Fruit fly (Drosophila melanogaster): Measurements from ENCODE around the gene Ir10a.

Ir10a gene

DNA sequence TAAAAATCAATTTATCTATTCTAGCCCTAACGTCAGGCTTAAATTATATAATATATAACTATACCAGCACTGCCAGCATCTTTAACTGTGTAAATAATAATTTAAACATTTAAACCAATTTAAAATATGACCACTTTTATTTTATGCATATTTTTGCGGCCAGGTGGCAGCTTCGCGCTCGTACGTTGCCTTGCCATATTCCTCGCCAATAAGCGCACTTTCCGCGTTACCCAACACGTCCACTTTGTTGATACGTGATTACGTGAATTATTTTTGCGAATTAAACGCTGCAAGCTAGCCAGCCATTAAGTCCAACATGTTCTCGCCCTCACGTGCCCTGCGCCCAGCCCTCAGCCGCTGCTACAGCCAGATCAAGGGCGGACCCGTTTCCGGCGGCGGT lies 38.8 kb upstream of the Ir10a start, which contains the start of gene NdufV3 (continued):
- no peak for TF ChIP-seq exex (tag; optimal IDR thresholded peaks at IDR 0.05)
- no peak for TF ChIP-seq CG17328 (GFP tag; IDR thresholded peaks at IDR 0.05)
- TF ChIP-seq D (optimal IDR thresholded peaks at IDR 0.05), result no peak
- TF ChIP-seq D (GFP tag; optimal IDR thresholded peaks at IDR 0.05), result no peak
- no peak for TF ChIP-seq Dip2 (GFP tag; IDR thresholded peaks at IDR 0.05)
- no peak for TF ChIP-seq pb (GFP tag; optimal IDR thresholded peaks at IDR 0.05)
- TF ChIP-seq PHDP (tag; optimal IDR thresholded peaks at IDR 0.05), result no peak
- no peak for TF ChIP-seq Hr78 (GFP tag; optimal IDR thresholded peaks at IDR 0.05)
- TF ChIP-seq crc (GFP tag; optimal IDR thresholded peaks at IDR 0.05), result no peak
- no peak for TF ChIP-seq Ptx1 (GFP tag; IDR thresholded peaks at IDR 0.05)
- TF ChIP-seq CG8765 (GFP tag; IDR thresholded peaks at IDR 0.05), result no peak
- TF ChIP-seq CG13287 (GFP tag; IDR thresholded peaks at IDR 0.05; ENCODE audit: partially characterized antibody), result no peak
- TF ChIP-seq CG13123 (GFP tag; optimal IDR thresholded peaks at IDR 0.05), result no peak
- no peak for TF ChIP-seq sens (GFP tag)
- TF ChIP-seq Nf-YA (GFP tag; IDR thresholded peaks at IDR 0.05), result no peak
- TF ChIP-seq zen (tag; optimal IDR thresholded peaks at IDR 0.05), result no peak
- TF ChIP-seq CG2199 (GFP tag; IDR thresholded peaks at IDR 0.05), result no peak
- TF ChIP-seq Atf3 (GFP tag; optimal IDR thresholded peaks at IDR 0.05), result no peak
- no peak for TF ChIP-seq salm (tag; optimal IDR thresholded peaks at IDR 0.05)
- no peak for TF ChIP-seq CG1602 (GFP tag; optimal IDR thresholded peaks at IDR 0.05)
- no peak for TF ChIP-seq sna (GFP tag; IDR thresholded peaks at IDR 0.05; ENCODE audit: partially characterized antibody)
- TF ChIP-seq CG2712 (tag; optimal IDR thresholded peaks at IDR 0.05), result no peak
- TF ChIP-seq CG14014 (GFP tag; IDR thresholded peaks at IDR 0.05), result no peak
- no peak for TF ChIP-seq CG17912 (GFP tag; optimal IDR thresholded peaks at IDR 0.05)
- TF ChIP-seq CG15073 (GFP tag; optimal IDR thresholded peaks at IDR 0.05), result no peak
- no peak for TF ChIP-seq fd64A (GFP tag; optimal IDR thresholded peaks at IDR 0.05)
- no peak for TF ChIP-seq CG6791 (GFP tag; IDR thresholded peaks at IDR 0.05; ENCODE audit: partially characterized antibody)
- TF ChIP-seq Hsf (GFP tag; optimal IDR thresholded peaks at IDR 0.05), result no peak
- TF ChIP-seq CG11085 (GFP tag; IDR thresholded peaks at IDR 0.05), result no peak
- no peak for TF ChIP-seq sens-2 (GFP tag; IDR thresholded peaks at IDR 0.05)
- TF ChIP-seq CG17186 (GFP tag; optimal IDR thresholded peaks at IDR 0.05), result peak; percentile 5
- no peak for TF ChIP-seq CG32532 (GFP tag; IDR thresholded peaks at IDR 0.05)
- TF ChIP-seq tgo (GFP tag; IDR thresholded peaks at IDR 0.05), result no peak
- no peak for TF ChIP-seq tap (tag; optimal IDR thresholded peaks at IDR 0.05)
- TF ChIP-seq zen2 (GFP tag; IDR thresholded peaks at IDR 0.05; ENCODE audit: partially characterized antibody), result no peak
- no peak for TF ChIP-seq NFAT (GFP tag; IDR thresholded peaks at IDR 0.05)
- TF ChIP-seq CG3065 (GFP tag; optimal IDR thresholded peaks at IDR 0.05), result no peak
- peak; percentile 74 for TF ChIP-seq Elba2 (GFP tag; optimal IDR thresholded peaks at IDR 0.05)
- no peak for TF ChIP-seq stc (GFP tag; IDR thresholded peaks at IDR 0.05)
- no peak; the same call in 2 of the 3 replicates for TF ChIP-seq ken (GFP tag; IDR thresholded peaks at IDR 0.05)
- TF ChIP-seq Adf1 (GFP tag; IDR thresholded peaks at IDR 0.05), result no peak
- no peak for TF ChIP-seq lov (optimal IDR thresholded peaks at IDR 0.05)
- TF ChIP-seq lov (GFP tag; IDR thresholded peaks at IDR 0.05), result no peak
- TF ChIP-seq Xrp1 (GFP tag; IDR thresholded peaks at IDR 0.05), result 0 out of 2 replicates have a peak, but pooled peaks have one; percentile 39
- TF ChIP-seq ranshi (GFP tag; IDR thresholded peaks at IDR 0.05), result peak; percentile 40; the same call in 1 of the 2 replicates
- TF ChIP-seq ato (GFP tag; IDR thresholded peaks at IDR 0.05; ENCODE audit: partially characterized antibody), result no peak
- TF ChIP-seq Kr (GFP tag; optimal IDR thresholded peaks at IDR 0.05), result no peak
- no peak for TF ChIP-seq eve (GFP tag; optimal IDR thresholded peaks at IDR 0.05)
- no peak for TF ChIP-seq nau (GFP tag; optimal IDR thresholded peaks at IDR 0.05)
- peak; percentile 30 for TF ChIP-seq Xbp1 (GFP tag; optimal IDR thresholded peaks at IDR 0.05)
- peak; percentile 14 for TF ChIP-seq lab (GFP tag; optimal IDR thresholded peaks at IDR 0.05)
- TF ChIP-seq pnt (GFP tag; optimal IDR thresholded peaks at IDR 0.05), result no peak
- no peak for TF ChIP-seq Dbx (GFP tag; IDR thresholded peaks at IDR 0.05)
